Fruit fly (Drosophila melanogaster) whole organism, embryonic: ENCODE data around the gene Nep6.

Source experiments
- Abd-B ChIP-seq: fragments of 200-800 bp; sonication (Bioruptor generic); optimal IDR thresholded peaks from 2 replicates; lab custom pipeline; 2018; ENCODE audit warnings: missing biosample characterization, mild to moderate bottlenecking, missing genetic modification characterization, moderate library complexity
- Awh ChIP-seq: fragments of 200-800 bp; sonication (Bioruptor generic); IDR thresholded peaks from 2 replicates; pipeline ENCODE4, ENCODE4 v1.3.6; 2022; ENCODE audit warnings: missing biosample characterization, missing genetic modification characterization
- B-H2 ChIP-seq: fragments of 200-800 bp; sonication (Bioruptor generic); optimal IDR thresholded peaks from 2 replicates; lab custom pipeline; 2018; ENCODE audit warnings: missing biosample characterization, mild to moderate bottlenecking, missing genetic modification characterization
- Bgb ChIP-seq: fragments of 200-800 bp; sonication (Bioruptor generic); IDR thresholded peaks from 2 replicates; pipeline ENCODE4 v1.3.6; 2022; ENCODE audit warnings: missing biosample characterization, missing genetic modification characterization; ENCODE audit not compliant: partially characterized antibody
- CG1024 ChIP-seq: fragments of 200-800 bp; sonication (Bioruptor generic); IDR thresholded peaks from 2 replicates; pipeline ENCODE4 v1.3.6; 2022; ENCODE audit warnings: missing biosample characterization, missing genetic modification characterization
- CG11247 ChIP-seq: fragments of 200-800 bp; sonication (Bioruptor generic); IDR thresholded peaks from 2 replicates; pipeline ENCODE4 v1.3.6; 2022; ENCODE audit warnings: missing biosample characterization, missing genetic modification characterization
- CG11696 ChIP-seq: fragments of 200-800 bp; sonication (Bioruptor generic); IDR thresholded peaks from 2 replicates; pipeline ENCODE4 v1.3.6; 2022; ENCODE audit warnings: missing biosample characterization, missing genetic modification characterization
- CG12391 ChIP-seq: fragments of 200-800 bp; sonication (Bioruptor generic); optimal IDR thresholded peaks from 3 replicates; lab custom pipeline; 2018; ENCODE audit warnings: missing biosample characterization, mild to moderate bottlenecking, missing genetic modification characterization, moderate library complexity
- CG13287 ChIP-seq: fragments of 200-800 bp; sonication (Bioruptor generic); IDR thresholded peaks from 2 replicates; pipeline ENCODE4 v1.3.6; 2022; ENCODE audit warnings: missing biosample characterization, missing genetic modification characterization; ENCODE audit not compliant: partially characterized antibody
- CG13624 ChIP-seq: fragments of 200-800 bp; sonication (Bioruptor generic); optimal IDR thresholded peaks from 2 replicates; lab custom pipeline; 2016; ENCODE audit warnings: missing biosample characterization, missing genetic modification characterization
- CG15601 ChIP-seq: fragments of 200-800 bp; sonication (Bioruptor generic); optimal IDR thresholded peaks from 3 replicates; lab custom pipeline; 2019; ENCODE audit warnings: missing biosample characterization, mild to moderate bottlenecking, missing genetic modification characterization, moderate library complexity
- CG17568 ChIP-seq: fragments of 200-800 bp; sonication (Bioruptor generic); optimal IDR thresholded peaks from 2 replicates; lab custom pipeline; 2018; ENCODE audit warnings: missing biosample characterization, mild to moderate bottlenecking, missing genetic modification characterization, moderate library complexity
- CG4730 ChIP-seq: fragments of 200-800 bp; sonication (Bioruptor generic); IDR thresholded peaks from 2 replicates; pipeline ENCODE4 v1.3.6; 2022; ENCODE audit warnings: missing biosample characterization, missing genetic modification characterization
- CG6175 ChIP-seq: fragments of 200-800 bp; sonication (Bioruptor generic); IDR thresholded peaks from 3 replicates; pipeline ENCODE4 v1.3.6; 2022; ENCODE audit warnings: missing biosample characterization, missing genetic modification characterization
- CG6683 ChIP-seq: fragments of 200-800 bp; sonication (Bioruptor generic); optimal IDR thresholded peaks from 2 replicates; lab custom pipeline; 2017; ENCODE audit warnings: missing biosample characterization, mild to moderate bottlenecking, missing genetic modification characterization, missing genetic modification reagents
- CG6765 ChIP-seq: fragments of 200-800 bp; sonication (Bioruptor generic); optimal IDR thresholded peaks from 3 replicates; lab custom pipeline; 2017; ENCODE audit warnings: missing biosample characterization, mild to moderate bottlenecking, missing genetic modification characterization
- CG7271 ChIP-seq: fragments of 200-800 bp; sonication (Bioruptor generic); optimal IDR thresholded peaks from 2 replicates; lab custom pipeline; 2018; ENCODE audit warnings: missing biosample characterization, mild to moderate bottlenecking, missing genetic modification characterization, moderate library complexity
- CG7357 ChIP-seq: fragments of 200-800 bp; sonication (Bioruptor generic); IDR thresholded peaks from 3 replicates; pipeline ENCODE4 v1.3.6; 2022; ENCODE audit warnings: missing biosample characterization, missing genetic modification characterization
- CG7556 ChIP-seq: fragments of 200-800 bp; sonication (Bioruptor generic); optimal IDR thresholded peaks from 2 replicates; lab custom pipeline; 2017; ENCODE audit warnings: missing biosample characterization, mild to moderate bottlenecking, missing genetic modification characterization
- CG7928 ChIP-seq: fragments of 200-800 bp; sonication (Bioruptor generic); optimal IDR thresholded peaks from 2 replicates; lab custom pipeline; 2017; ENCODE audit warnings: missing biosample characterization, mild to moderate bottlenecking, missing genetic modification characterization
- CG7987 ChIP-seq: fragments of 200-800 bp; sonication (Bioruptor generic); optimal IDR thresholded peaks from 2 replicates; lab custom pipeline; 2018; ENCODE audit warnings: missing biosample characterization, mild to moderate bottlenecking, missing genetic modification characterization, moderate library complexity
- CG9876 ChIP-seq: fragments of 200-800 bp; sonication (Bioruptor generic); optimal IDR thresholded peaks from 2 replicates; lab custom pipeline; 2016; ENCODE audit warnings: missing biosample characterization, missing genetic modification characterization
- CTCF ChIP-seq: fragments of 200-800 bp; sonication (Bioruptor generic); optimal IDR thresholded peaks from 2 replicates; lab custom pipeline; 2017; ENCODE audit warnings: missing biosample characterization, mild to moderate bottlenecking, missing genetic modification characterization, moderate library complexity
- Deaf1 ChIP-seq: fragments of 200-800 bp; optimal IDR thresholded peaks from 3 replicates; lab custom pipeline; 2019; ENCODE audit warnings: missing biosample characterization, mild to moderate bottlenecking, missing genetic modification characterization, moderate library complexity
- HHEX ChIP-seq: fragments of 200-800 bp; sonication (Bioruptor generic); optimal IDR thresholded peaks from 3 replicates; lab custom pipeline; 2017; ENCODE audit warnings: missing biosample characterization, mild to moderate bottlenecking, missing genetic modification characterization, missing genetic modification reagents
- HLH3B ChIP-seq: fragments of 200-800 bp; sonication (Bioruptor generic); IDR thresholded peaks from 2 replicates; pipeline ENCODE4 v1.3.6; 2022; ENCODE audit warnings: missing biosample characterization, missing genetic modification characterization
- Lhr ChIP-seq: fragments of 200-800 bp; sonication (Bioruptor generic); optimal IDR thresholded peaks from 3 replicates; lab custom pipeline; 2017; ENCODE audit warnings: mild to moderate bottlenecking, missing biosample characterization, missing genetic modification reagents, missing genetic modification characterization
- Nf-YC ChIP-seq: fragments of 200-800 bp; optimal IDR thresholded peaks from 3 replicates; lab custom pipeline; 2019; ENCODE audit warnings: missing biosample characterization, mild to moderate bottlenecking, missing genetic modification characterization, moderate library complexity
- Opbp ChIP-seq: fragments of 200-800 bp; sonication (Bioruptor generic); IDR thresholded peaks from 3 replicates; pipeline ENCODE4 v1.3.6; 2022; ENCODE audit warnings: missing biosample characterization, missing genetic modification characterization; ENCODE audit not compliant: partially characterized antibody
- Poxn ChIP-seq: fragments of 200-800 bp; sonication (Bioruptor generic); IDR thresholded peaks from 2 replicates; pipeline ENCODE4 v1.3.6; 2022; ENCODE audit warnings: missing biosample characterization, missing genetic modification characterization
- Sry-δ ChIP-seq: fragments of 200-800 bp; sonication (Bioruptor generic); optimal IDR thresholded peaks from 2 replicates; lab custom pipeline; 2016; ENCODE audit warnings: missing biosample characterization, missing genetic modification characterization
- Ssrp ChIP-seq: fragments of 200-800 bp; sonication (Bioruptor generic); optimal IDR thresholded peaks from 2 replicates; lab custom pipeline; 2018; ENCODE audit warnings: missing biosample characterization, mild to moderate bottlenecking, missing genetic modification characterization, moderate library complexity
- Stat92E ChIP-seq, 3 experiments: fragments of >200 bp in 2 of 3; fragments of 200-800 bp in 1 of 3; sonication (Bioruptor generic) in 1 of 3; optimal IDR thresholded peaks; 2 replicates each; lab custom pipeline; 2017 to 2019; ENCODE audit warnings: missing biosample characterization in 3 of 3, missing genetic modification characterization in 3 of 3, mild to moderate bottlenecking in 1 of 3, moderate library complexity in 1 of 3
- Trl ChIP-seq, 3 experiments: fragments of >200 bp in 2 of 3; fragments of 200-800 bp in 1 of 3; sonication (Bioruptor generic) in 1 of 3; optimal IDR thresholded peaks; 2 replicates in 1 of 3; 3 replicates in 2 of 3; lab custom pipeline; 2016 to 2017; ENCODE audit warnings: missing biosample characterization in 1 of 3, missing genetic modification characterization in 1 of 3
- Usf ChIP-seq: fragments of 200-800 bp; sonication (Bioruptor generic); optimal IDR thresholded peaks from 2 replicates; lab custom pipeline; 2017; ENCODE audit warnings: missing genotype, missing biosample characterization, missing genetic modification characterization
- Xbp1 ChIP-seq: fragments of 200-800 bp; sonication (Bioruptor generic); optimal IDR thresholded peaks from 3 replicates; lab custom pipeline; 2016; ENCODE audit warnings: missing biosample characterization, mild to moderate bottlenecking, missing genetic modification characterization
- abd-A ChIP-seq: fragments of 200-800 bp; sonication (Bioruptor generic); optimal IDR thresholded peaks from 3 replicates; lab custom pipeline; 2019; ENCODE audit warnings: missing biosample characterization, mild to moderate bottlenecking, missing genetic modification characterization, moderate library complexity
- chm ChIP-seq: fragments of 200-800 bp; sonication (Bioruptor generic); IDR thresholded peaks from 2 replicates; pipeline ENCODE4 v1.3.6; 2022; ENCODE audit warnings: missing biosample characterization, missing genetic modification characterization
- croc ChIP-seq: fragments of 200-800 bp; sonication (Bioruptor generic); conservative IDR thresholded peaks from 3 replicates; pipeline ENCODE4 v1.3.6; 2022; ENCODE audit warnings: missing biosample characterization, missing genetic modification characterization
- crp ChIP-seq, 2 experiments: fragments of 200-800 bp; sonication (Bioruptor generic); optimal IDR thresholded peaks; 2 replicates in 1 of 2; 3 replicates in 1 of 2; lab custom pipeline; 2017; ENCODE audit warnings: missing biosample characterization in 2 of 2, missing genetic modification characterization in 2 of 2, mild to moderate bottlenecking in 1 of 2, moderate library complexity in 1 of 2
- dysf ChIP-seq: fragments of 200-800 bp; sonication (Bioruptor generic); IDR thresholded peaks from 3 replicates; pipeline ENCODE4 v1.3.6; 2022; ENCODE audit warnings: missing biosample characterization, missing genetic modification characterization
- fd3F ChIP-seq: fragments of 200-800 bp; sonication (Bioruptor generic); optimal IDR thresholded peaks from 2 replicates; lab custom pipeline; 2018; ENCODE audit warnings: missing biosample characterization, mild to moderate bottlenecking, missing genetic modification characterization, moderate library complexity
- fd96Cb ChIP-seq: fragments of 200-800 bp; sonication (Bioruptor generic); optimal IDR thresholded peaks from 2 replicates; lab custom pipeline; 2018; ENCODE audit warnings: missing biosample characterization, mild to moderate bottlenecking, missing genetic modification characterization, moderate library complexity
- grn ChIP-seq: fragments of 200-800 bp; sonication (Bioruptor generic); optimal IDR thresholded peaks from 3 replicates; lab custom pipeline; 2017; ENCODE audit warnings: missing biosample characterization, missing genetic modification characterization
- hth ChIP-seq: fragments of >200 bp; optimal IDR thresholded peaks from 2 replicates; lab custom pipeline; 2017; ENCODE audit warnings: inconsistent platforms
- jigr1 ChIP-seq: fragments of 200-800 bp; sonication (Bioruptor generic); IDR thresholded peaks from 3 replicates; pipeline ENCODE4 v1.3.6; 2022; ENCODE audit warnings: missing biosample characterization, missing genetic modification characterization
- lov ChIP-seq, 2 experiments: fragments of 200-800 bp in 1 of 2; fragments of >200 bp in 1 of 2; sonication (Bioruptor generic) in 1 of 2; IDR thresholded peaks in 1 of 2; optimal IDR thresholded peaks in 1 of 2; 2 replicates in 1 of 2; 3 replicates in 1 of 2; pipeline versions ENCODE4 v1.3.6 to Lab custom; 2017 to 2022; ENCODE audit warnings: missing biosample characterization in 1 of 2, missing genetic modification characterization in 1 of 2
- shn ChIP-seq: fragments of 200-800 bp; sonication (Bioruptor generic); optimal IDR thresholded peaks from 3 replicates; lab custom pipeline; 2016; ENCODE audit warnings: missing biosample characterization, missing genetic modification characterization
- slou ChIP-seq: fragments of 200-800 bp; sonication (Bioruptor generic); optimal IDR thresholded peaks from 3 replicates; lab custom pipeline; 2016; ENCODE audit warnings: missing biosample characterization, missing genetic modification characterization
- sqz ChIP-seq: fragments of 200-800 bp; sonication (Bioruptor generic); optimal IDR thresholded peaks from 3 replicates; lab custom pipeline; 2018; ENCODE audit warnings: missing biosample characterization, mild to moderate bottlenecking, missing genetic modification characterization
- vnd ChIP-seq: fragments of 200-800 bp; sonication (Bioruptor generic); IDR thresholded peaks from 3 replicates; pipeline ENCODE4 v1.3.6; 2022; ENCODE audit warnings: missing biosample characterization, missing genetic modification characterization; ENCODE audit not compliant: partially characterized antibody

Gene Nep6

DNA sequence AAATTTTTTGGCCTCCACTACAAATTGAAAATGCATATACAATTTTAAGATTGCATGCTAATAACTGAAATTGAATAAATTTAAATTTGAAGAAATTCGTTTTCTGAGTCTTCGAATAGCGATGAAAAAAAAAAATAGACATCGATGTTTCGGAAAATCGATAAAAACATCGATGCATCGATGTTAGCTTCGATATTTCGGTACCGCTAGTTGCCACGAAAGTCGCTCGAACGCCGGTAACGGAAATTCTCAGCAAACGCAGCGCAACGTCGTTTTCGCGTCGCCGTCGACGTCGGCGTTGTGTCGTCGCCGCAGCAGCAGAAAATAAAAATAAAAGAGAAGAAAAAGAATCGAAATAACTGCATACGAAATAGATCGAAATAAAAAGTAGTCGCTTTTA lies 36.4 kb upstream of the Nep6 start, which contains the start of gene Agpat1 (continued):
- TF ChIP-seq Trl (optimal IDR thresholded peaks at IDR 0.05; lab: Kevin White, UChicago) (no peak), Trl (GFP tag; optimal IDR thresholded peaks at IDR 0.05; lab: Kevin White, UChicago) (no peak), CG9876 (GFP tag; lab: Kevin White, UChicago) (no peak), CG13287 (GFP tag; lab: Robert Waterston, UW) (peak; percentile 88), CG11247 (GFP tag; lab: Robert Waterston, UW) (no peak), crp (GFP tag; optimal IDR thresholded peaks at IDR 0.05; lab: Kevin White, UChicago) (no peak), Deaf1 (tag; lab: Kevin White, UChicago) (no peak), Stat92E (GFP tag; optimal IDR thresholded peaks at IDR 0.05; lab: Kevin White, UChicago) (no peak), dysf (GFP tag; lab: Robert Waterston, UW) (no peak), HHEX (GFP tag; lab: Kevin White, UChicago) (no peak), CG7271 (tag; lab: Kevin White, UChicago) (no peak), CG13624 (GFP tag; lab: Kevin White, UChicago) (no peak), chm (no peak), slou (GFP tag; lab: Kevin White, UChicago) (no peak), Lhr (no peak), fd96Cb (tag; lab: Kevin White, UChicago) (no peak), CG6765 (GFP tag; lab: Kevin White, UChicago) (no peak), CG7987 (no peak), Poxn (GFP tag; lab: Robert Waterston, UW) (no peak), fd3F (GFP tag; lab: Kevin White, UChicago) (no peak), Bgb (peak; percentile 72), Nf-YC (tag; lab: Kevin White, UChicago) (no peak), Ssrp (tag; lab: Kevin White, UChicago) (no peak), Awh (GFP tag; lab: Robert Waterston, UW) (no peak), CG7556 (GFP tag; lab: Kevin White, UChicago) (no peak), CG11696 (GFP tag; lab: Robert Waterston, UW) (no peak), CG7928 (no peak), CG17568 (GFP tag; lab: Kevin White, UChicago) (no peak), CG4730 (GFP tag; lab: Robert Waterston, UW) (no peak), vnd (GFP tag; lab: Robert Waterston, UW) (peak; percentile 68), CG7357 (GFP tag; lab: Robert Waterston, UW) (no peak), hth (lab: Kevin White, UChicago) (no peak), shn (no peak), Usf (GFP tag; lab: Kevin White, UChicago) (no peak), CG15601 (tag; lab: Kevin White, UChicago) (no peak), CG6683 (GFP tag; lab: Kevin White, UChicago) (no peak), B-H2 (no peak), Sry-δ (peak; percentile 50), grn (GFP tag; lab: Kevin White, UChicago) (no peak), CG6175 (no peak), Opbp (peak; percentile 84), HLH3B (GFP tag; lab: Robert Waterston, UW) (no peak), CTCF (GFP tag; lab: Kevin White, UChicago) (no peak), abd-A (tag; lab: Kevin White, UChicago) (no peak), croc (no peak), lov (optimal IDR thresholded peaks at IDR 0.05; lab: Kevin White, UChicago) (no peak), lov (GFP tag; IDR thresholded peaks at IDR 0.05; lab: Robert Waterston, UW) (no peak), Abd-B (GFP tag; lab: Kevin White, UChicago) (no peak), sqz (GFP tag; lab: Kevin White, UChicago) (no peak), Xbp1 (GFP tag; lab: Kevin White, UChicago) (no peak), CG1024 (no peak), jigr1 (GFP tag; lab: Robert Waterston, UW) (no peak), CG12391 (tag; lab: Kevin White, UChicago) (no peak)
